Fruit fly (Drosophila melanogaster) whole organism: ENCODE results near the gene Synd.

Experiments used
- CG8478 ChIP-seq: fragments of >200 bp; optimal IDR thresholded peaks from 2 replicates; lab custom pipeline; 2018; ENCODE audit warnings: inconsistent platforms
- Dll ChIP-seq: fragments of >200 bp; optimal IDR thresholded peaks from 2 replicates; lab custom pipeline; 2017
- EcR ChIP-seq, 2 experiments: fragments of >200 bp; optimal IDR thresholded peaks; 2 replicates each; lab custom pipeline; 2017; ENCODE audit warnings: missing biosample characterization in 2 of 2, missing genetic modification characterization in 2 of 2, missing genetic modification reagents in 2 of 2
- pan ChIP-seq: fragments of >200 bp; optimal IDR thresholded peaks from 2 replicates; lab custom pipeline; 2017
- psq ChIP-seq: fragments of >200 bp; optimal IDR thresholded peaks from 2 replicates; lab custom pipeline; 2017
- usp ChIP-seq: fragments of >200 bp; optimal IDR thresholded peaks from 2 replicates; lab custom pipeline; 2017; ENCODE audit warnings: missing biosample characterization, missing genetic modification characterization, mixed read lengths

dm6 chr3R:20790437-20790836, 42.2 kb upstream of the Synd start:
- no peak for TF ChIP-seq Dll (lab: Kevin White, UChicago)
- no peak for TF ChIP-seq usp
- no peak for TF ChIP-seq pan (lab: Kevin White, UChicago)
- no peak for TF ChIP-seq CG8478 (lab: Kevin White, UChicago)
- TF ChIP-seq EcR (GFP tag; optimal IDR thresholded peaks at IDR 0.05; lab: Kevin White, UChicago): no peak
- TF ChIP-seq psq (lab: Kevin White, UChicago): no peak
